Fruit fly (Drosophila melanogaster): ENCODE data around the gene GILT2.

The GILT2 gene

dm6 chr3R:23678349-23679193 lies at the start of gene GILT2 (continued):
- TF ChIP-seq CG17802 (tag; optimal IDR thresholded peaks at IDR 0.05) = peak; percentile 49
- TF ChIP-seq MTF-1 (GFP tag; optimal IDR thresholded peaks at IDR 0.05; ENCODE audit: borderline replicate concordance) = peak; percentile 76
- TF ChIP-seq gsb-n (tag; optimal IDR thresholded peaks at IDR 0.05) = peak; percentile 86
- TF ChIP-seq Meics (GFP tag; optimal IDR thresholded peaks at IDR 0.05) = peak; percentile 95
- TF ChIP-seq Dp (GFP tag; optimal IDR thresholded peaks at IDR 0.05) = no peak
- TF ChIP-seq CG7963 (GFP tag; IDR thresholded peaks at IDR 0.05; ENCODE audit: partially characterized antibody) = no peak
- TF ChIP-seq CG18599 (GFP tag; optimal IDR thresholded peaks at IDR 0.05) = peak; percentile 97
- no peak for TF ChIP-seq ERR (GFP tag; optimal IDR thresholded peaks at IDR 0.05)
- peak; percentile 81 for TF ChIP-seq HmgZ (tag; optimal IDR thresholded peaks at IDR 0.05)
- peak; percentile 93 for TF ChIP-seq CG12104 (GFP tag; optimal IDR thresholded peaks at IDR 0.05)
- peak; percentile 88 for TF ChIP-seq sqz (GFP tag; optimal IDR thresholded peaks at IDR 0.05)
- TF ChIP-seq CG17385 (GFP tag; optimal IDR thresholded peaks at IDR 0.05) = peak; percentile 91
- peak; percentile 88 for TF ChIP-seq CG33557 (GFP tag; optimal IDR thresholded peaks at IDR 0.05)
- TF ChIP-seq CG14014 (GFP tag; IDR thresholded peaks at IDR 0.05) = peak; percentile 94
- peak; percentile 52 for TF ChIP-seq CG2116 (GFP tag; optimal IDR thresholded peaks at IDR 0.05)
- TF ChIP-seq ato (GFP tag; IDR thresholded peaks at IDR 0.05; ENCODE audit: partially characterized antibody) = no peak
- no peak for TF ChIP-seq eve (GFP tag; optimal IDR thresholded peaks at IDR 0.05)
- TF ChIP-seq CG1233 (GFP tag; optimal IDR thresholded peaks at IDR 0.05) = peak; percentile 91
- TF ChIP-seq CG7271 (tag; optimal IDR thresholded peaks at IDR 0.05) = peak; percentile 87
- TF ChIP-seq CG18619 (GFP tag; optimal IDR thresholded peaks at IDR 0.05) = peak; percentile 89
- peak; percentile 91 for TF ChIP-seq CG6272 (GFP tag; IDR thresholded peaks at IDR 0.05)
- TF ChIP-seq NK7.1 (GFP tag; optimal IDR thresholded peaks at IDR 0.05) = peak; percentile 18
- peak; percentile 89 for TF ChIP-seq odd (GFP tag; optimal IDR thresholded peaks at IDR 0.05)
- peak; percentile 94 for TF ChIP-seq CG9727 (GFP tag; optimal IDR thresholded peaks at IDR 0.05)
- TF ChIP-seq kay (GFP tag; optimal IDR thresholded peaks at IDR 0.05) = peak; percentile 76
- TF ChIP-seq zfh1 (GFP tag; IDR thresholded peaks at IDR 0.05) = peak; percentile 92
- TF ChIP-seq CG31365 (tag; optimal IDR thresholded peaks at IDR 0.05) = peak; percentile 33
- peak; percentile 1 for TF ChIP-seq Ets65A (GFP tag)
- no peak for TF ChIP-seq CG17568 (GFP tag; optimal IDR thresholded peaks at IDR 0.05)
- no peak for TF ChIP-seq h (optimal IDR thresholded peaks at IDR 0.05)
- peak; percentile 82 for TF ChIP-seq CG2875 (GFP tag; optimal IDR thresholded peaks at IDR 0.05)
- TF ChIP-seq scrt (GFP tag; optimal IDR thresholded peaks at IDR 0.05) = peak; percentile 82
- peak; percentile 77 for TF ChIP-seq Nf-YB (GFP tag; optimal IDR thresholded peaks at IDR 0.05)
- peak; percentile 94 for TF ChIP-seq ci (GFP tag; IDR thresholded peaks at IDR 0.05)
- peak; percentile 71 for TF ChIP-seq Deaf1 (tag; optimal IDR thresholded peaks at IDR 0.05)
- peak; percentile 79 for TF ChIP-seq wdn (GFP tag; IDR thresholded peaks at IDR 0.05)
- TF ChIP-seq BtbVII (GFP tag; optimal IDR thresholded peaks at IDR 0.05) = peak; percentile 90
- no peak for TF ChIP-seq pita (GFP tag; optimal IDR thresholded peaks at IDR 0.05)
- TF ChIP-seq amos (GFP tag; IDR thresholded peaks at IDR 0.05; ENCODE audit: partially characterized antibody) = no peak
- peak; percentile 29 for TF ChIP-seq eyg (GFP tag; optimal IDR thresholded peaks at IDR 0.05)
- peak; percentile 89 for TF ChIP-seq otp (GFP tag; IDR thresholded peaks at IDR 0.05)
- TF ChIP-seq slbo (GFP tag; IDR thresholded peaks at IDR 0.05) = peak; percentile 94
- TF ChIP-seq hbn (GFP tag; IDR thresholded peaks at IDR 0.05; ENCODE audit: partially characterized antibody) = no peak
- TF ChIP-seq gsb (GFP tag; IDR thresholded peaks at IDR 0.05) = peak; percentile 83
- TF ChIP-seq rib (GFP tag; IDR thresholded peaks at IDR 0.05) = peak; percentile 81
- peak; percentile 55 for TF ChIP-seq jing (GFP tag; optimal IDR thresholded peaks at IDR 0.05)
- TF ChIP-seq salm (tag; optimal IDR thresholded peaks at IDR 0.05) = peak; percentile 78
- peak; percentile 96 for TF ChIP-seq CG17361 (GFP tag; IDR thresholded peaks at IDR 0.05)
- TF ChIP-seq CG13624 (GFP tag; optimal IDR thresholded peaks at IDR 0.05) = peak; percentile 64
